Worm (Caenorhabditis elegans) whole organism, midembryonic: ENCODE results near the gene T02E9.5.

Source experiments
- T22C8.4 ChIP-seq: fragments of 200-800 bp; sonication (Bioruptor generic); IDR thresholded peaks from 2 replicates; pipeline ENCODE4 v1.3.6; 2022; ENCODE audit warnings: missing genetic modification characterization, missing compliant biosample characterization
- cog-1 ChIP-seq: sonication (generic microtip); optimal IDR thresholded peaks from 2 replicates; lab custom pipeline; 2016; ENCODE audit warnings: missing genetic modification characterization, missing compliant biosample characterization
- flt-1 ChIP-seq: fragments of 200-800 bp; sonication (Bioruptor generic); IDR thresholded peaks from 2 replicates; pipeline ENCODE4 v1.3.6; 2022; ENCODE audit warnings: missing genetic modification characterization, missing compliant biosample characterization
- med-1 ChIP-seq: sonication (generic microtip); optimal IDR thresholded peaks from 2 replicates; lab custom pipeline; 2017; ENCODE audit warnings: missing genetic modification characterization, mild to moderate bottlenecking, missing compliant biosample characterization, antibody characterized with exemption, missing genetic modification reagents; ENCODE audit not compliant: insufficient read depth
- ref-1 ChIP-seq: fragments of 200-800 bp; sonication (Bioruptor generic); conservative IDR thresholded peaks from 2 replicates; pipeline ENCODE4 v1.3.6; 2022; ENCODE audit warnings: missing genetic modification reagents, missing genetic modification characterization, missing compliant biosample characterization
- ztf-23 ChIP-seq: fragments of 200-800 bp; sonication (Bioruptor generic); IDR thresholded peaks from 2 replicates; pipeline ENCODE4 v1.3.6; 2022; ENCODE audit warnings: missing genetic modification reagents, missing genetic modification characterization, missing compliant biosample characterization

DNA sequence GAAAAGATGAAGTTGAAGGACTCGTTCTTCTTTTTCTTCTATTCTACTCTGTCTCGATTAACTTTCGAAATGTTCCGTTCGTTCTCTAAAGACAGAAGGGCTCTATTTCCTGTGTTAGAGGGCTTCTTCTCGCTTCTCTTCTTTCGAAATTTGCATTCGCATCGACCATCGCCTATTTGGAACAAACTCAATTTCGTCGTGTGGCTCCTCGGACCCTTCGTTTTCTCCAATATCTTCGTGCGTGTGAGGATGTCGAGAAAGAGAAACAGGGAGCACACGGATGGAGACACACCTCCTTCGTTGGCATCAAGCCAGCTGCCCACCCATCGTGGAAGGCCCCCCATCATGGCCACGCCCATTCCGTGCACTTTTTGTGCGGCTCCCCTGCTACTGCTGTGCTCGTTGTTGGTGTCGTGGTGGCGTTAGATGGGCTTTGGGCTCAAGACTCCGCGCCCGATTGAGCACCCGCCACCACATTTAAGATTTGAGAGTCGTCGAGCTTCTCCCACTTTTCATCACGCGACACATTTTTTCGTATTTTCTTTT, 830 bp upstream of the T02E9.5 start:
- TF ChIP-seq ztf-23 (GFP tag; lab: Robert Waterston, UW) = no peak
- no peak for TF ChIP-seq ref-1 (GFP tag; lab: Robert Waterston, UW)
- TF ChIP-seq med-1 = no peak
- TF ChIP-seq cog-1 = no peak
- TF ChIP-seq flt-1 = no peak
- no peak for TF ChIP-seq T22C8.4 (GFP tag; lab: Robert Waterston, UW)
